Fruit fly (Drosophila melanogaster) whole organism, embryonic: ENCODE measurements around the gene CG15773.
A peak's percentile ranks its signal among the peaks of the same experiment; 100 is the strongest.

Experiments
- Aef1 ChIP-seq: fragments of 200-800 bp; sonication (Bioruptor generic); IDR thresholded peaks from 3 replicates; pipeline ENCODE4 v1.3.6; 2022; ENCODE audit warnings: missing biosample characterization, missing genetic modification characterization
- CG10267 ChIP-seq: fragments of 200-800 bp; sonication (Bioruptor generic); optimal IDR thresholded peaks from 2 replicates; lab custom pipeline; 2018; ENCODE audit warnings: missing biosample characterization, mild to moderate bottlenecking, missing genetic modification characterization, moderate library complexity
- CG10321 ChIP-seq: fragments of 200-800 bp; sonication (Bioruptor generic); IDR thresholded peaks from 2 replicates; pipeline ENCODE4 v1.3.6; 2022; ENCODE audit warnings: missing biosample characterization, missing genetic modification characterization
- CG12104 ChIP-seq: fragments of 200-800 bp; sonication (Bioruptor generic); optimal IDR thresholded peaks from 3 replicates; lab custom pipeline; 2016; ENCODE audit warnings: missing biosample characterization, missing genetic modification characterization
- CG12744 ChIP-seq: fragments of 200-800 bp; sonication (Bioruptor generic); optimal IDR thresholded peaks from 2 replicates; lab custom pipeline; 2016; ENCODE audit warnings: missing biosample characterization, missing genetic modification characterization
- CG17328 ChIP-seq: fragments of 200-800 bp; sonication (Bioruptor generic); IDR thresholded peaks from 2 replicates; pipeline ENCODE4 v1.3.6; 2022; ENCODE audit warnings: missing biosample characterization, missing genetic modification characterization
- CG17359 ChIP-seq: fragments of 200-800 bp; sonication (Bioruptor generic); optimal IDR thresholded peaks from 3 replicates; lab custom pipeline; 2018; ENCODE audit warnings: missing biosample characterization, mild to moderate bottlenecking, missing genetic modification characterization, moderate library complexity
- CG17912 ChIP-seq: fragments of 200-800 bp; sonication (Bioruptor generic); optimal IDR thresholded peaks from 2 replicates; lab custom pipeline; 2018; ENCODE audit warnings: missing biosample characterization, mild to moderate bottlenecking, missing genetic modification characterization
- CG2120 ChIP-seq: fragments of 200-800 bp; sonication (Bioruptor generic); optimal IDR thresholded peaks from 3 replicates; lab custom pipeline; 2016; ENCODE audit warnings: missing biosample characterization, missing genetic modification characterization
- CG2202 ChIP-seq: fragments of 200-800 bp; sonication (Bioruptor generic); optimal IDR thresholded peaks from 2 replicates; lab custom pipeline; 2018; ENCODE audit warnings: missing biosample characterization, mild to moderate bottlenecking, missing genetic modification characterization
- CG4730 ChIP-seq: fragments of 200-800 bp; sonication (Bioruptor generic); IDR thresholded peaks from 2 replicates; pipeline ENCODE4 v1.3.6; 2022; ENCODE audit warnings: missing biosample characterization, missing genetic modification characterization
- CG7556 ChIP-seq: fragments of 200-800 bp; sonication (Bioruptor generic); optimal IDR thresholded peaks from 2 replicates; lab custom pipeline; 2017; ENCODE audit warnings: missing biosample characterization, mild to moderate bottlenecking, missing genetic modification characterization
- CG7928 ChIP-seq: fragments of 200-800 bp; sonication (Bioruptor generic); optimal IDR thresholded peaks from 2 replicates; lab custom pipeline; 2017; ENCODE audit warnings: missing biosample characterization, mild to moderate bottlenecking, missing genetic modification characterization
- CG9727 ChIP-seq: fragments of 200-800 bp; sonication (Bioruptor generic); optimal IDR thresholded peaks from 3 replicates; lab custom pipeline; 2017; ENCODE audit warnings: missing biosample characterization, mild to moderate bottlenecking, missing genetic modification characterization
- D ChIP-seq, 2 experiments: fragments of 200-800 bp in 1 of 2; fragments of >200 bp in 1 of 2; sonication (Bioruptor generic) in 1 of 2; optimal IDR thresholded peaks; 2 replicates in 1 of 2; 3 replicates in 1 of 2; lab custom pipeline; 2017; ENCODE audit warnings: mild to moderate bottlenecking in 1 of 2, missing biosample characterization in 1 of 2, missing genetic modification characterization in 1 of 2, missing genetic modification reagents in 1 of 2
- Doc3 ChIP-seq: fragments of 200-800 bp; sonication (Bioruptor generic); IDR thresholded peaks from 3 replicates; pipeline ENCODE4 v1.3.6; 2022; ENCODE audit warnings: missing biosample characterization, missing genetic modification characterization; ENCODE audit not compliant: partially characterized antibody
- HmgD ChIP-seq: fragments of 200-800 bp; sonication (Bioruptor generic); optimal IDR thresholded peaks from 3 replicates; lab custom pipeline; 2016; ENCODE audit warnings: missing biosample characterization, missing genetic modification characterization
- Mes4 ChIP-seq: fragments of 200-800 bp; sonication (Bioruptor generic); optimal IDR thresholded peaks from 2 replicates; lab custom pipeline; 2016; ENCODE audit warnings: missing biosample characterization, missing genetic modification characterization
- Myb ChIP-seq: fragments of 200-800 bp; sonication (Bioruptor generic); optimal IDR thresholded peaks from 2 replicates; lab custom pipeline; 2016; ENCODE audit warnings: missing biosample characterization, missing genetic modification characterization
- Neu2 ChIP-seq: fragments of 200-800 bp; sonication (Bioruptor generic); optimal IDR thresholded peaks from 3 replicates; lab custom pipeline; 2016; ENCODE audit warnings: missing biosample characterization, missing genetic modification characterization, borderline replicate concordance
- Nf-YB ChIP-seq: fragments of 200-800 bp; sonication (Bioruptor generic); optimal IDR thresholded peaks from 3 replicates; lab custom pipeline; 2019; ENCODE audit warnings: missing biosample characterization, mild to moderate bottlenecking, missing genetic modification characterization, moderate library complexity
- NfI ChIP-seq: fragments of 200-800 bp; sonication (Bioruptor generic); optimal IDR thresholded peaks from 3 replicates; lab custom pipeline; 2018; ENCODE audit warnings: missing biosample characterization, mild to moderate bottlenecking, missing genetic modification characterization, moderate library complexity
- Opbp ChIP-seq: fragments of 200-800 bp; sonication (Bioruptor generic); IDR thresholded peaks from 3 replicates; pipeline ENCODE4 v1.3.6; 2022; ENCODE audit warnings: missing biosample characterization, missing genetic modification characterization; ENCODE audit not compliant: partially characterized antibody
- Rx ChIP-seq: fragments of 200-800 bp; sonication (Bioruptor generic); IDR thresholded peaks from 2 replicates; pipeline ENCODE4 v1.3.6; 2022; ENCODE audit warnings: missing biosample characterization, missing genetic modification characterization
- Scr ChIP-seq: fragments of 200-800 bp; sonication (Bioruptor generic); IDR thresholded peaks from 2 replicates; pipeline ENCODE4 v1.3.6; 2022; ENCODE audit warnings: missing biosample characterization, missing genetic modification characterization; ENCODE audit not compliant: partially characterized antibody
- Tbp ChIP-seq: fragments of >200 bp; optimal IDR thresholded peaks from 2 replicates; lab custom pipeline; 2018; ENCODE audit warnings: missing biosample characterization, missing genetic modification characterization
- Usf ChIP-seq: fragments of 200-800 bp; sonication (Bioruptor generic); optimal IDR thresholded peaks from 2 replicates; lab custom pipeline; 2017; ENCODE audit warnings: missing genotype, missing biosample characterization, missing genetic modification characterization
- az2 ChIP-seq: fragments of 200-800 bp; sonication (Bioruptor generic); optimal IDR thresholded peaks from 3 replicates; lab custom pipeline; 2016; ENCODE audit warnings: missing biosample characterization, missing genetic modification characterization
- bab2 ChIP-seq: fragments of 200-800 bp; sonication (Bioruptor generic); optimal IDR thresholded peaks from 2 replicates; lab custom pipeline; 2016; ENCODE audit warnings: missing biosample characterization, missing genetic modification characterization
- cg ChIP-seq: fragments of 200-800 bp; sonication (Bioruptor generic); optimal IDR thresholded peaks from 3 replicates; lab custom pipeline; 2019; ENCODE audit warnings: missing biosample characterization, mild to moderate bottlenecking, missing genetic modification characterization, moderate library complexity
- chif ChIP-seq, 2 experiments: fragments of 200-800 bp; sonication (Bioruptor generic); optimal IDR thresholded peaks; 3 replicates each; lab custom pipeline; 2016; ENCODE audit warnings: missing biosample characterization in 2 of 2, missing genetic modification characterization in 2 of 2
- fu2 ChIP-seq: fragments of 200-800 bp; sonication (Bioruptor generic); optimal IDR thresholded peaks from 2 replicates; lab custom pipeline; 2016; ENCODE audit warnings: missing biosample characterization, missing genetic modification characterization
- gce ChIP-seq: fragments of 200-800 bp; sonication (Bioruptor generic); IDR thresholded peaks from 3 replicates; pipeline ENCODE4 v1.3.6; 2022; ENCODE audit warnings: missing biosample characterization, missing genetic modification characterization
- gcm2 ChIP-seq: fragments of 200-800 bp; sonication (Bioruptor generic); optimal IDR thresholded peaks from 2 replicates; lab custom pipeline; 2016; ENCODE audit warnings: missing biosample characterization, missing genetic modification characterization
- grn ChIP-seq: fragments of 200-800 bp; sonication (Bioruptor generic); optimal IDR thresholded peaks from 3 replicates; lab custom pipeline; 2017; ENCODE audit warnings: missing biosample characterization, missing genetic modification characterization
- hth ChIP-seq: fragments of >200 bp; optimal IDR thresholded peaks from 2 replicates; lab custom pipeline; 2017; ENCODE audit warnings: inconsistent platforms
- insv ChIP-seq, 2 experiments: fragments of 200-800 bp; sonication (Bioruptor generic); optimal IDR thresholded peaks; 3 replicates each; lab custom pipeline; 2016 to 2018; ENCODE audit warnings: missing biosample characterization in 2 of 2, missing genetic modification characterization in 2 of 2
- kay ChIP-seq: fragments of 200-800 bp; sonication (Bioruptor generic); optimal IDR thresholded peaks from 2 replicates; lab custom pipeline; 2016; ENCODE audit warnings: missing biosample characterization, missing genetic modification characterization
- klu ChIP-seq: fragments of 200-800 bp; sonication (Bioruptor generic); IDR thresholded peaks from 2 replicates; pipeline ENCODE4 v1.3.6; 2022; ENCODE audit warnings: missing biosample characterization, missing genetic modification characterization
- pho ChIP-seq: fragments of 200-800 bp; sonication (Bioruptor generic); optimal IDR thresholded peaks from 2 replicates; lab custom pipeline; 2016; ENCODE audit warnings: missing biosample characterization, missing genetic modification characterization
- pnt ChIP-seq: fragments of 200-800 bp; sonication (Bioruptor generic); optimal IDR thresholded peaks from 3 replicates; lab custom pipeline; 2016; ENCODE audit warnings: missing biosample characterization, missing genetic modification characterization
- pzg ChIP-seq: fragments of 200-800 bp; sonication (Bioruptor generic); optimal IDR thresholded peaks from 3 replicates; lab custom pipeline; 2018; ENCODE audit warnings: missing biosample characterization, mild to moderate bottlenecking, missing genetic modification characterization, moderate library complexity
- ranshi ChIP-seq: fragments of 200-800 bp; sonication (Bioruptor generic); IDR thresholded peaks from 2 replicates; pipeline ENCODE4 v1.3.6; 2022; ENCODE audit warnings: missing biosample characterization, missing genetic modification characterization
- sim ChIP-seq: fragments of 200-800 bp; sonication (Bioruptor generic); IDR thresholded peaks from 2 replicates; pipeline ENCODE4 v1.3.6; 2022; ENCODE audit warnings: missing biosample characterization, missing genetic modification characterization
- sna ChIP-seq: fragments of 200-800 bp; sonication (Bioruptor generic); IDR thresholded peaks from 2 replicates; pipeline ENCODE4 v1.3.6; 2022; ENCODE audit warnings: missing biosample characterization, missing genetic modification characterization; ENCODE audit not compliant: partially characterized antibody
- stc ChIP-seq: fragments of 200-800 bp; sonication (Bioruptor generic); IDR thresholded peaks from 2 replicates; pipeline ENCODE4 v1.3.6; 2022; ENCODE audit warnings: missing biosample characterization, missing genetic modification characterization
- unc-4 ChIP-seq: fragments of 200-800 bp; sonication (Bioruptor generic); IDR thresholded peaks from 2 replicates; pipeline ENCODE4 v1.3.6; 2022; ENCODE audit warnings: missing biosample characterization, missing genetic modification characterization; ENCODE audit not compliant: partially characterized antibody
- unpg ChIP-seq: fragments of 200-800 bp; sonication (Bioruptor generic); optimal IDR thresholded peaks from 3 replicates; lab custom pipeline; 2018; ENCODE audit warnings: missing biosample characterization, mild to moderate bottlenecking, missing genetic modification characterization, moderate library complexity

CG15773 gene

dm6 chrX:5764001-5764892 is 31.7 kb downstream of the CG15773 start, which contains the start of the genes MAPk-Ak2 and CG42699 (continued):
- TF ChIP-seq CG10321 (GFP tag; lab: Robert Waterston, UW): peak; percentile 62
- TF ChIP-seq az2: no peak
- TF ChIP-seq CG7556 (GFP tag; lab: Kevin White, UChicago): peak; percentile 80
- peak; percentile 83 for TF ChIP-seq CG9727
- TF ChIP-seq cg: peak; percentile 63
- peak; percentile 64 for TF ChIP-seq pnt (GFP tag; lab: Kevin White, UChicago)
- TF ChIP-seq gce (GFP tag; lab: Robert Waterston, UW): peak; percentile 80
- TF ChIP-seq D (optimal IDR thresholded peaks at IDR 0.05; lab: Kevin White, UChicago): no peak
- peak; percentile 74 for TF ChIP-seq D (GFP tag; optimal IDR thresholded peaks at IDR 0.05; lab: Kevin White, UChicago)
- peak; percentile 44 for TF ChIP-seq fu2 (GFP tag; lab: Kevin White, UChicago)
- TF ChIP-seq Mes4: peak; percentile 76
- peak in 1 of 2 experiments; percentile 94 for TF ChIP-seq insv (GFP tag; optimal IDR thresholded peaks at IDR 0.05; lab: Kevin White, UChicago)
- TF ChIP-seq Nf-YB (GFP tag; lab: Kevin White, UChicago): peak; percentile 54
- TF ChIP-seq Neu2 (GFP tag; lab: Kevin White, UChicago): no peak
- TF ChIP-seq CG12104 (GFP tag; lab: Kevin White, UChicago): peak; percentile 75
- TF ChIP-seq Tbp (GFP tag; lab: Kevin White, UChicago): no peak
- no peak for TF ChIP-seq klu
- peak; percentile 77 for TF ChIP-seq CG2120 (GFP tag; lab: Kevin White, UChicago)
- TF ChIP-seq unc-4 (GFP tag; lab: Robert Waterston, UW): peak; percentile 65
- peak; percentile 26 for TF ChIP-seq gcm2
- peak; percentile 7; the same call in 1 of the 2 replicates for TF ChIP-seq CG4730 (GFP tag; lab: Robert Waterston, UW)
- TF ChIP-seq Opbp (GFP tag; lab: Robert Waterston, UW): peak; percentile 66; the same call in 2 of the 3 replicates
- no peak for TF ChIP-seq Aef1 (GFP tag; lab: Robert Waterston, UW)
- no peak for TF ChIP-seq Rx (GFP tag; lab: Robert Waterston, UW)
- peak; percentile 85 for TF ChIP-seq bab2 (GFP tag; lab: Kevin White, UChicago)
- peak; percentile 58; the same call in 1 of the 2 replicates for TF ChIP-seq stc (GFP tag; lab: Robert Waterston, UW)
- peak; percentile 68 to 69 for TF ChIP-seq chif (GFP tag; optimal IDR thresholded peaks at IDR 0.05; lab: Kevin White, UChicago)
- peak; percentile 77 for TF ChIP-seq pzg
- TF ChIP-seq CG10267 (tag; lab: Kevin White, UChicago): peak; percentile 46
- peak; percentile 85 for TF ChIP-seq CG17359
- no peak for TF ChIP-seq hth
- peak; percentile 92 for TF ChIP-seq CG17912 (GFP tag; lab: Kevin White, UChicago)
- TF ChIP-seq CG12744 (GFP tag; lab: Kevin White, UChicago): peak; percentile 78
- TF ChIP-seq Doc3: peak; percentile 46; the same call in 1 of the 3 replicates
- TF ChIP-seq CG2202: peak; percentile 79
- peak; percentile 42; the same call in 1 of the 2 replicates for TF ChIP-seq CG17328 (GFP tag; lab: Robert Waterston, UW)
- peak; percentile 61 for TF ChIP-seq CG7928 (GFP tag; lab: Kevin White, UChicago)
- TF ChIP-seq NfI: peak; percentile 76
- TF ChIP-seq unpg (GFP tag; lab: Kevin White, UChicago): peak; percentile 63
- TF ChIP-seq kay (GFP tag; lab: Kevin White, UChicago): peak; percentile 80
- TF ChIP-seq Usf (GFP tag; lab: Kevin White, UChicago): no peak
- TF ChIP-seq grn: peak; percentile 95
- peak; percentile 81 for TF ChIP-seq pho (GFP tag; lab: Kevin White, UChicago)
- no peak; the same call in 1 of the 2 replicates for TF ChIP-seq ranshi (GFP tag; lab: Robert Waterston, UW)
- TF ChIP-seq sim (GFP tag; lab: Robert Waterston, UW): peak; percentile 69; the same call in 1 of the 2 replicates
- TF ChIP-seq sna (GFP tag; lab: Robert Waterston, UW): peak; percentile 43; the same call in 1 of the 2 replicates
- peak; percentile 84 for TF ChIP-seq Myb
- peak; percentile 60 for TF ChIP-seq HmgD
- TF ChIP-seq Scr (GFP tag; lab: Robert Waterston, UW): peak; percentile 66
